Worm (Caenorhabditis elegans) whole organism, L1 larva: Measurements from ENCODE around the gene srh-141.

Experiments used
- C04F5.9 ChIP-seq: sonication (generic microtip); optimal IDR thresholded peaks from 2 replicates; lab custom pipeline; 2016; ENCODE audit warnings: missing genetic modification characterization, missing compliant biosample characterization
- alr-1 ChIP-seq: fragments of 200-800 bp; sonication (Bioruptor generic); optimal IDR thresholded peaks from 2 replicates; lab custom pipeline; 2018; ENCODE audit warnings: borderline replicate concordance, mild to moderate bottlenecking, missing genetic modification characterization, missing compliant biosample characterization
- ceh-8 ChIP-seq: fragments of 200-800 bp; sonication (Bioruptor generic); optimal IDR thresholded peaks from 2 replicates; lab custom pipeline; 2018; ENCODE audit warnings: mild to moderate bottlenecking, missing genetic modification characterization, moderate library complexity, missing compliant biosample characterization
- ceh-82 ChIP-seq, 3 experiments: fragments of 150-350 bp in 1 of 3; sonication (generic microtip) in 2 of 3; optimal IDR thresholded peaks; 2 replicates each; lab custom pipeline; 2014 to 2017; ENCODE audit warnings: missing biosample characterization in 3 of 3, missing genetic modification characterization in 3 of 3
- dsc-1 ChIP-seq: sonication (generic microtip); optimal IDR thresholded peaks from 2 replicates; lab custom pipeline; 2016; ENCODE audit warnings: mild to moderate bottlenecking, missing genetic modification characterization, missing compliant biosample characterization
- elt-2 ChIP-seq: sonication (generic microtip); optimal IDR thresholded peaks from 2 replicates; lab custom pipeline; 2016; ENCODE audit warnings: missing genetic modification characterization, mild to moderate bottlenecking, inconsistent platforms, missing compliant biosample characterization, missing genetic modification reagents
- fos-1 ChIP-seq: fragments of 150-350 bp; optimal IDR thresholded peaks from 2 replicates; lab custom pipeline; 2014; ENCODE audit warnings: missing biosample characterization, missing genetic modification characterization
- hlh-4 ChIP-seq: sonication (generic microtip); optimal IDR thresholded peaks from 2 replicates; lab custom pipeline; 2016; ENCODE audit warnings: mild to moderate bottlenecking, missing genetic modification characterization, missing compliant biosample characterization
- isw-1 ChIP-seq: fragments of 200-800 bp; sonication (Bioruptor generic); IDR thresholded peaks from 2 replicates; pipeline ENCODE4 v1.3.6; 2022; ENCODE audit warnings: missing genetic modification characterization, missing compliant biosample characterization
- lin-35 ChIP-seq, 2 experiments: fragments of 150-350 bp; optimal IDR thresholded peaks; 2 replicates each; lab custom pipeline; 2014; ENCODE audit warnings: missing biosample characterization in 2 of 2, missing genetic modification characterization in 2 of 2, missing genetic modification reagents in 2 of 2
- lin-39 ChIP-seq: fragments of 150-350 bp; optimal IDR thresholded peaks from 2 replicates; lab custom pipeline; 2014; ENCODE audit warnings: missing biosample characterization, missing genetic modification reagents, missing genetic modification characterization
- lir-3 ChIP-seq: sonication (generic microtip); optimal IDR thresholded peaks from 2 replicates; lab custom pipeline; 2016; ENCODE audit warnings: mild to moderate bottlenecking, missing genetic modification characterization, moderate library complexity, missing compliant biosample characterization; ENCODE audit not compliant: poor library complexity
- mdl-1 ChIP-seq, 2 experiments: fragments of 150-350 bp; optimal IDR thresholded peaks; 2 replicates each; lab custom pipeline; 2014 to 2017; ENCODE audit warnings: missing biosample characterization in 2 of 2, missing genetic modification characterization in 2 of 2, inconsistent platforms in 1 of 2
- mef-2 ChIP-seq: fragments of 150-350 bp; optimal IDR thresholded peaks from 2 replicates; lab custom pipeline; 2014; ENCODE audit warnings: missing biosample characterization, missing genetic modification characterization
- nhr-20 ChIP-seq: sonication (generic microtip); optimal IDR thresholded peaks from 2 replicates; lab custom pipeline; 2016; ENCODE audit warnings: mild to moderate bottlenecking, missing genetic modification characterization, missing compliant biosample characterization
- nhr-47 ChIP-seq: sonication (generic microtip); optimal IDR thresholded peaks from 2 replicates; lab custom pipeline; 2016; ENCODE audit warnings: mild to moderate bottlenecking, missing genetic modification characterization, moderate library complexity, missing compliant biosample characterization
- nhr-77 ChIP-seq: fragments of 150-350 bp; optimal IDR thresholded peaks from 2 replicates; lab custom pipeline; 2014; ENCODE audit warnings: missing biosample characterization, missing genetic modification characterization
- tlp-1 ChIP-seq: fragments of 150-350 bp; optimal IDR thresholded peaks from 2 replicates; lab custom pipeline; 2014; ENCODE audit warnings: missing biosample characterization, missing genetic modification characterization
- ztf-4 ChIP-seq: fragments of 150-350 bp; optimal IDR thresholded peaks from 2 replicates; lab custom pipeline; 2014; ENCODE audit warnings: missing biosample characterization, missing genetic modification characterization

The srh-141 gene

ce11 chrV:16488172-16488571 is 44.4 kb downstream of the srh-141 start, which contains the start of gene sqst-4:
TSS of gene sqst-4 (plus strand) at chrV:16488472.
- TF ChIP-seq mdl-1 (tag; optimal IDR thresholded peaks at IDR 0.05; lab: Kevin White, UChicago): no peak
- no peak for TF ChIP-seq tlp-1 (tag; lab: Kevin White, UChicago)
- TF ChIP-seq elt-2 (tag; lab: Kevin White, UChicago): no peak

DNA sequence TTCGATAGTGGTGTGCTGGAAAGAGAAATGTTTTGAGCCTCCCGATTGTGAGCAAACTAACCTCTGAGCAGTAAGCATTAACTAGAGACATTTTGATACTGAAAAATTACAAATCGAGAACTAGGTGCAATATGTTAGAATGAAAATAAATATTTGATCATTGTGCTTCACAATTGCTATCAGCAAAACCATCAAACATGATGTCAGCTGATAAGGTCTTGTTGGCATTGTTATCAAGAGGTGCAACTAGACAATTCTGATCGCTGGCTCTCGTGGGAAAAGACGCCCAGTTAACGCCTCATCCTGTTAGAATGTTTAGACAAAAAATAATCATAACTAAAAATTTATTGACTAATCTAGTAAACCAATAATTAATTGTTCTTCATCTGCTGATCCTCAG is 50.6 kb downstream of the srh-141 start, which contains the start of gene comt-2:
TSS of gene comt-2 (minus strand) at position 131 of the 400 bp plus-strand sequence.
- TF ChIP-seq tlp-1 (tag; lab: Kevin White, UChicago): no peak
- TF ChIP-seq fos-1 (tag; lab: Kevin White, UChicago): no peak
- no peak for TF ChIP-seq mef-2 (tag; lab: Kevin White, UChicago)
- TF ChIP-seq lir-3: no peak
- peak; percentile 25 for TF ChIP-seq nhr-20 (tag; lab: Kevin White, UChicago)
- peak in 1 of 2 experiments; percentile 26 for TF ChIP-seq lin-35 (GFP tag; optimal IDR thresholded peaks at IDR 0.05; lab: Kevin White, UChicago)
- TF ChIP-seq ceh-82 (tag; optimal IDR thresholded peaks at IDR 0.05; lab: Kevin White, UChicago): no peak
- TF ChIP-seq C04F5.9: no peak
- no peak for TF ChIP-seq hlh-4 (tag; lab: Kevin White, UChicago)
- no peak for TF ChIP-seq nhr-47 (tag; lab: Kevin White, UChicago)
- peak; percentile 80 for TF ChIP-seq elt-2 (tag; lab: Kevin White, UChicago)
- no peak for TF ChIP-seq isw-1 (GFP tag; lab: Robert Waterston, UW)
- TF ChIP-seq ceh-8 (GFP tag; lab: Kevin White, UChicago): no peak
- TF ChIP-seq ztf-4 (tag; lab: Kevin White, UChicago): no peak
- TF ChIP-seq lin-39 (tag; lab: Kevin White, UChicago): no peak
- no peak for TF ChIP-seq nhr-77
- no peak for TF ChIP-seq dsc-1 (tag; lab: Kevin White, UChicago)
- no peak for TF ChIP-seq alr-1 (tag; lab: Kevin White, UChicago)
